Fruit fly (Drosophila melanogaster): ENCODE data around the gene ninaC.

The ninaC gene

DNA sequence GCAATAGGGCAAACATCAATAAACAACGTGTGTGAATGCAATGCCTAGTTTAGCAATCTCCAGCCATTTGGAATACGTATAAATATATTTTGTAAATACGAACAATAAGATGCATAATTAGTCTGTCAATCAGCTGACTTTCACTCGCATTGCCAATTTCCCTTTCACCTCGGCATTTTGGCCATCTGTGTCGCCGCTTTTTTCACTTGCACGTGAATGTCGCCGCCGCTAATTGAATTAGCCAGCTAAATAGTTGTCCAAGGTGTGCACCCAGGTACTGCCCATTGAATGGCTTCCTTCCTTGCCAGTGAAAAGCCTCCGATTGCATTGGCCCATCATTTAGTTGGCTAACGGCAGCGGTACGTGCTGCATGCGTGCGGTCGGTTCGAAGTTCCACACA, at the start of gene ninaC:
ninaC (plus strand) TSS at position 301 of the 400 bp plus-strand sequence.
- no peak for TF ChIP-seq CG17801 (GFP tag; optimal IDR thresholded peaks at IDR 0.05; ENCODE audit: partially characterized antibody)

- no peak for TF ChIP-seq CG17801 (GFP tag; optimal IDR thresholded peaks at IDR 0.05; ENCODE audit: partially characterized antibody)
These were observed 44.7 kb upstream of the ninaC start for dm6 chr2L:7332780-7333179.

dm6 chr2L:7333184-7334025, 44.1 kb upstream of the ninaC start, which contains the start of gene Wnt6:
TSS of gene Wnt6 (plus strand) at chr2L:7333714.
- no peak for TF ChIP-seq CG17801 (GFP tag; optimal IDR thresholded peaks at IDR 0.05; ENCODE audit: partially characterized antibody)

DNA sequence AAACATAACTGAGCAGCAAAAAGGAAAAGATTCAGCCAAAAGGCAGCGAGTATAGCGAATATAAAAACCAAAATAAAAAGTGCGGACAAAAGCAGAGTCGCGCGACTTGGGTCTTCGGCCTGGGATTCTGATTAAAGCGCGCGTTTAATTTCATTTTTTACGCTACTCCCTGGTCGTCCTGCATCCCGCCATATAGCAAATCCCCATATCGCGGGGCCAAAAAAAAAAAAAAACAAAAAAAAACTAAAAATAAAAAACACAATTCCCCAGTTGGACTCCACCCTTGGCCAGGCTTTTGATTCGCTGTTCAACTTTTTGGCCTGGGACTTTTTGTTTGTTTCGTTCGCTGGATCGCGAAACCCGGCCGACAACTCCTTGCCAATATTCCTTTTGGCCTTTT, 43.3 kb upstream of the ninaC start:
- no peak for TF ChIP-seq CG17801 (GFP tag; optimal IDR thresholded peaks at IDR 0.05; ENCODE audit: partially characterized antibody)

- no peak for TF ChIP-seq CG17801 (GFP tag; optimal IDR thresholded peaks at IDR 0.05; ENCODE audit: partially characterized antibody)
These were observed 38.0 kb upstream of the ninaC start for dm6 chr2L:7339392-7340014.

dm6 chr2L:7340139-7340538, 37.4 kb upstream of the ninaC start:
- no peak for TF ChIP-seq CG17801 (GFP tag; optimal IDR thresholded peaks at IDR 0.05; ENCODE audit: partially characterized antibody)

- TF ChIP-seq CG17801 (GFP tag; optimal IDR thresholded peaks at IDR 0.05; ENCODE audit: partially characterized antibody) = no peak
These were observed 24.7 kb upstream of the ninaC start for dm6 chr2L:7352775-7353187.

- no peak for TF ChIP-seq CG17801 (GFP tag; optimal IDR thresholded peaks at IDR 0.05; ENCODE audit: partially characterized antibody)
These were observed 19.4 kb upstream of the ninaC start for dm6 chr2L:7358008-7358582.

- TF ChIP-seq CG17801 (GFP tag; optimal IDR thresholded peaks at IDR 0.05; ENCODE audit: partially characterized antibody) = no peak
These were observed 18.7 kb upstream of the ninaC start for dm6 chr2L:7358788-7359187.

- no peak for TF ChIP-seq CG17801 (GFP tag; optimal IDR thresholded peaks at IDR 0.05; ENCODE audit: partially characterized antibody)
These were observed 14.4 kb upstream of the ninaC start, which contains the start of gene Wnt10 for dm6 chr2L:7363079-7363478. TSS of gene Wnt10 (plus strand) at chr2L:7363379.

- no peak for TF ChIP-seq CG17801 (GFP tag; optimal IDR thresholded peaks at IDR 0.05; ENCODE audit: partially characterized antibody)
These were observed 1.3 kb upstream of the ninaC start for dm6 chr2L:7376157-7376556.

dm6 chr2L:7386555-7387420, 9.3 kb downstream of the ninaC start:
- peak; percentile 42 for TF ChIP-seq CG17801 (GFP tag; optimal IDR thresholded peaks at IDR 0.05; ENCODE audit: partially characterized antibody)

- no peak for TF ChIP-seq CG17801 (GFP tag; optimal IDR thresholded peaks at IDR 0.05; ENCODE audit: partially characterized antibody)
These were observed 10.5 kb downstream of the ninaC start, which contains the start of the genes CG5149 and gudu for dm6 chr2L:7387813-7388558. TSS of gene CG5149 (minus strand) at chr2L:7388253. TSS of gene gudu (plus strand) at chr2L:7388508.

dm6 chr2L:7395813-7396212, 18.3 kb downstream of the ninaC start:
- TF ChIP-seq CG17801 (GFP tag; optimal IDR thresholded peaks at IDR 0.05; ENCODE audit: partially characterized antibody) = peak; percentile 65
